Fruit fly (Drosophila melanogaster) whole organism: Measurements from ENCODE around the gene cni.

Experiments used
- CG8478 ChIP-seq: fragments of >200 bp; optimal IDR thresholded peaks from 2 replicates; lab custom pipeline; 2018; ENCODE audit warnings: inconsistent platforms
- psq ChIP-seq: fragments of >200 bp; optimal IDR thresholded peaks from 2 replicates; lab custom pipeline; 2017

DNA sequence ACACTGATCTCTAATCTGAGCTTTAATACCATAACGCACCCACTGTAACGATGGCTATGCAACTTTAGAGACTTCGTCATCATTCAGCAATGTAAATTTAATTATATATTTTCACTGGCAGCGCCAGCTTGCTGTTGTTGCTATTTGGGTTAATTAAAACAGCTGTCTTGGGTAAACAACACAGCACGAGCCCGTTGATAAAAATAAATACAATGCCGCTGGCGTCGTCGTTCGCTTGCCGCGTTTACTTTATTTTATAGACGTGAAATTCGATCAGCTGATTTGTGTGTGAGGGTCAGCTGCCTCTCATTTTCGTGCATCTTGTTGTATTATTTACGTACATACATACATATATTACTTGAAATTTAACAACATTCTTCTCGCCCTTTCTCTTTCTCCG is 37.8 kb downstream of the cni start:
- TF ChIP-seq psq (lab: Kevin White, UChicago): no peak
- no peak for TF ChIP-seq CG8478 (lab: Kevin White, UChicago)
